Fruit fly (Drosophila melanogaster) whole organism, pupa: ENCODE results near the gene Phf7.
"Not testable (repeated sequence)": the region's sequence is repeated elsewhere in the genome, so short reads cannot be mapped to it uniquely, and the experiment has no call there.

Experiments
- CG10348 ChIP-seq: fragments of 200-800 bp; sonication (Bioruptor generic); IDR thresholded peaks from 2 replicates; pipeline ENCODE4 v1.3.6; 2022; ENCODE audit warnings: missing biosample characterization, missing genetic modification characterization
- CG12605 ChIP-seq: fragments of 200-800 bp; sonication (Bioruptor generic); IDR thresholded peaks from 2 replicates; pipeline ENCODE4 v1.3.6; 2022; ENCODE audit warnings: missing biosample characterization, missing genetic modification characterization
- CG13204 ChIP-seq: fragments of 200-800 bp; sonication (Bioruptor generic); optimal IDR thresholded peaks from 2 replicates; lab custom pipeline; 2018; ENCODE audit warnings: missing biosample characterization, mild to moderate bottlenecking, missing genetic modification characterization, moderate library complexity
- CG14655 ChIP-seq: fragments of 200-800 bp; sonication (Bioruptor generic); optimal IDR thresholded peaks from 3 replicates; lab custom pipeline; 2017; ENCODE audit warnings: mild to moderate bottlenecking, missing biosample characterization, missing genetic modification reagents, missing genetic modification characterization
- CG15710 ChIP-seq: fragments of 200-800 bp; sonication (Bioruptor generic); optimal IDR thresholded peaks from 2 replicates; lab custom pipeline; 2018; ENCODE audit warnings: missing biosample characterization, mild to moderate bottlenecking, missing genetic modification characterization, moderate library complexity
- CG17806 ChIP-seq: fragments of 200-800 bp; sonication (Bioruptor generic); optimal IDR thresholded peaks from 2 replicates; lab custom pipeline; 2018; ENCODE audit warnings: missing biosample characterization, mild to moderate bottlenecking, missing genetic modification characterization, moderate library complexity
- CG32121 ChIP-seq: fragments of 200-800 bp; sonication (Bioruptor generic); IDR thresholded peaks from 2 replicates; pipeline ENCODE4 v1.3.6; 2022; ENCODE audit warnings: missing biosample characterization, missing genetic modification characterization
- CG34367 ChIP-seq: fragments of 200-800 bp; sonication (Bioruptor generic); optimal IDR thresholded peaks from 2 replicates; lab custom pipeline; 2018; ENCODE audit warnings: missing biosample characterization, mild to moderate bottlenecking, missing genetic modification characterization
- CG4496 ChIP-seq: fragments of 200-800 bp; sonication (Bioruptor generic); IDR thresholded peaks from 3 replicates; pipeline ENCODE4 v1.3.6; 2022; ENCODE audit warnings: missing biosample characterization, missing genetic modification characterization
- CG8301 ChIP-seq: fragments of 200-800 bp; sonication (Bioruptor generic); optimal IDR thresholded peaks from 2 replicates; lab custom pipeline; 2018; ENCODE audit warnings: missing biosample characterization, mild to moderate bottlenecking, missing genetic modification characterization
- CG9948 ChIP-seq: fragments of 200-800 bp; sonication (Bioruptor generic); optimal IDR thresholded peaks from 2 replicates; lab custom pipeline; 2018; ENCODE audit warnings: missing biosample characterization, mild to moderate bottlenecking, missing genetic modification characterization, moderate library complexity
- EcR ChIP-seq: fragments of 200-800 bp; sonication (Bioruptor generic); optimal IDR thresholded peaks from 3 replicates; lab custom pipeline; 2019; ENCODE audit warnings: missing biosample characterization, missing genetic modification characterization, mild to moderate bottlenecking, moderate library complexity, missing genetic modification reagents
- Ets98B ChIP-seq: fragments of 200-800 bp; sonication (Bioruptor generic); IDR thresholded peaks from 2 replicates; pipeline ENCODE4 v1.3.6; 2022; ENCODE audit warnings: missing biosample characterization, missing genetic modification characterization
- rn ChIP-seq: fragments of 200-800 bp; sonication (Bioruptor generic); IDR thresholded peaks from 2 replicates; pipeline ENCODE4 v1.3.6; 2022; ENCODE audit warnings: missing biosample characterization, missing genetic modification characterization

dm6 chrX:20178538-20178937 is 12.9 kb upstream of the Phf7 start, which contains the start of gene Sdic1:
- TF ChIP-seq CG17806 (tag; lab: Kevin White, UChicago); rn (GFP tag; lab: Robert Waterston, UW); CG34367; CG32121 (GFP tag; lab: Robert Waterston, UW); CG15710; CG12605 (GFP tag; lab: Robert Waterston, UW); EcR (GFP tag; lab: Kevin White, UChicago); CG9948 (tag; lab: Kevin White, UChicago); Ets98B (GFP tag; lab: Robert Waterston, UW); CG14655 (GFP tag; lab: Kevin White, UChicago); CG4496 (GFP tag; lab: Robert Waterston, UW); CG13204 (GFP tag; lab: Kevin White, UChicago); CG8301 (tag; lab: Kevin White, UChicago); CG10348 (GFP tag; lab: Robert Waterston, UW): not testable (repeated sequence)
